Fruit fly (Drosophila melanogaster): ENCODE results near the gene Pect.
A peak's percentile ranks its signal among the peaks of the same experiment; 100 is the strongest.

Pect gene

DNA sequence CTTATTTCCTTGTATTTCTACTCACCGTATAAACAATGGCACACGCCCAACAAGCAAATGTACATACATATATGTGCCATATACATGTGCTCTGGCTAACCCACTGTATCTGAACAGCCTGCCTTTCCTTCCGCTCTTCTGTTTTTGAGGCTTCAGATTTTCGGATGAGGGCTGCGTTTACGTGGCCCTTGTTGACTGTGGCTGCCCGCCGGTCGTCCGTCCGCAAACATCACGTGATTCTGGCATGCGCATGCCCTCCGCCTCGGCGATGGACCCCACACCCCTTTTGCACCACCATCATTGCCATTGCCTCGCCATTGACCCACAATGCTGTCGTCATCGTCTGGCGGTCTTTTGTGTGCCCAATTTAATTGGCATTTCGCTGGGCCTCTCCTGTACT lies 1.7 kb downstream of the Pect start (continued):
- no peak for TF ChIP-seq Meics (GFP tag; optimal IDR thresholded peaks at IDR 0.05)
- no peak for TF ChIP-seq sqz (GFP tag; optimal IDR thresholded peaks at IDR 0.05)
- no peak for TF ChIP-seq amos (GFP tag; IDR thresholded peaks at IDR 0.05; ENCODE audit: partially characterized antibody)
- no peak for TF ChIP-seq ara (GFP tag; IDR thresholded peaks at IDR 0.05)
- no peak for TF ChIP-seq Fer3 (tag; optimal IDR thresholded peaks at IDR 0.05)
- TF ChIP-seq Stat92E (GFP tag; optimal IDR thresholded peaks at IDR 0.05), result no peak
- no peak for TF ChIP-seq gro (GFP tag; optimal IDR thresholded peaks at IDR 0.05)
- no peak for TF ChIP-seq C15 (GFP tag; IDR thresholded peaks at IDR 0.05)
- TF ChIP-seq Spps (tag; optimal IDR thresholded peaks at IDR 0.05), result no peak
- peak; percentile 62 for TF ChIP-seq CG9876 (GFP tag; optimal IDR thresholded peaks at IDR 0.05)
- no peak for TF ChIP-seq Blimp-1 (GFP tag; optimal IDR thresholded peaks at IDR 0.05)
- TF ChIP-seq Atf3 (GFP tag; optimal IDR thresholded peaks at IDR 0.05), result peak; percentile 44
- no peak for TF ChIP-seq Ssrp (tag; optimal IDR thresholded peaks at IDR 0.05)
- peak; percentile 46 for TF ChIP-seq twi (tag; optimal IDR thresholded peaks at IDR 0.05)
- no peak for TF ChIP-seq fru (optimal IDR thresholded peaks at IDR 0.05)
- no peak for TF ChIP-seq Oaz (GFP tag; IDR thresholded peaks at IDR 0.05)
- TF ChIP-seq Sox100B (GFP tag; optimal IDR thresholded peaks at IDR 0.05), result peak; percentile 9
- no peak for TF ChIP-seq CG3065 (GFP tag; optimal IDR thresholded peaks at IDR 0.05)
- TF ChIP-seq HLH3B (GFP tag; IDR thresholded peaks at IDR 0.05), result peak; percentile 30; the same call in 1 of the 2 replicates
- peak; percentile 29 for TF ChIP-seq CG1233 (GFP tag; optimal IDR thresholded peaks at IDR 0.05)
- peak; percentile 14 for TF ChIP-seq nerfin-1 (tag; optimal IDR thresholded peaks at IDR 0.05)
- TF ChIP-seq CG10959 (GFP tag; IDR thresholded peaks at IDR 0.05), result no peak
- TF ChIP-seq Fer1 (GFP tag; optimal IDR thresholded peaks at IDR 0.05), result peak; percentile 75
- TF ChIP-seq CG15011 (GFP tag; optimal IDR thresholded peaks at IDR 0.05), result no peak
- TF ChIP-seq Opbp (GFP tag; IDR thresholded peaks at IDR 0.05; ENCODE audit: partially characterized antibody), result no peak
- TF ChIP-seq row (GFP tag; IDR thresholded peaks at IDR 0.05), result no peak
- peak; percentile 23 for TF ChIP-seq dmrt99B (tag; optimal IDR thresholded peaks at IDR 0.05)
- peak; percentile 45; the same call in 1 of the 2 replicates for TF ChIP-seq Drgx (GFP tag; IDR thresholded peaks at IDR 0.05)
- TF ChIP-seq CG7987 (GFP tag; optimal IDR thresholded peaks at IDR 0.05), result peak; percentile 99
- TF ChIP-seq insv (GFP tag; optimal IDR thresholded peaks at IDR 0.05), result no peak
- peak; percentile 44 for TF ChIP-seq scrt (GFP tag; optimal IDR thresholded peaks at IDR 0.05)
- TF ChIP-seq org-1 (GFP tag; optimal IDR thresholded peaks at IDR 0.05), result peak; percentile 6
- TF ChIP-seq zen (tag; optimal IDR thresholded peaks at IDR 0.05), result no peak
- TF ChIP-seq CG31224 (GFP tag; IDR thresholded peaks at IDR 0.05), result no peak
- TF ChIP-seq mirr (GFP tag; optimal IDR thresholded peaks at IDR 0.05), result peak; percentile 71
- peak; percentile 24 for TF ChIP-seq CG8089 (GFP tag; optimal IDR thresholded peaks at IDR 0.05)
- TF ChIP-seq Awh (GFP tag; IDR thresholded peaks at IDR 0.05), result peak; percentile 49; the same call in 1 of the 2 replicates
- TF ChIP-seq Mad (GFP tag; optimal IDR thresholded peaks at IDR 0.05), result no peak
- TF ChIP-seq MBD-R2 (GFP tag; IDR thresholded peaks at IDR 0.05), result peak; percentile 33; the same call in 1 of the 2 replicates
- TF ChIP-seq ERR (GFP tag; optimal IDR thresholded peaks at IDR 0.05), result peak; percentile 23
- TF ChIP-seq hkb (optimal IDR thresholded peaks at IDR 0.05), result no peak
- peak; percentile 79 for TF ChIP-seq hkb (GFP tag; IDR thresholded peaks at IDR 0.05)
- no peak for TF ChIP-seq Hr51 (GFP tag; optimal IDR thresholded peaks at IDR 0.05)
- TF ChIP-seq Dip2 (GFP tag; IDR thresholded peaks at IDR 0.05), result no peak
- no peak for TF ChIP-seq knrl (GFP tag; IDR thresholded peaks at IDR 0.05; ENCODE audit: partially characterized antibody)
- TF ChIP-seq Antp (GFP tag; optimal IDR thresholded peaks at IDR 0.05), result peak; percentile 12
- no peak for TF ChIP-seq CG43689 (GFP tag; IDR thresholded peaks at IDR 0.05)
- no peak for TF ChIP-seq Oli (tag; optimal IDR thresholded peaks at IDR 0.05)
- no peak for TF ChIP-seq CG17568 (GFP tag; optimal IDR thresholded peaks at IDR 0.05)
- no peak for TF ChIP-seq Lpt (GFP tag; optimal IDR thresholded peaks at IDR 0.05)
- no peak for TF ChIP-seq tna (GFP tag; IDR thresholded peaks at IDR 0.05; ENCODE audit: partially characterized antibody)
- no peak for TF ChIP-seq CG31441 (GFP tag; IDR thresholded peaks at IDR 0.05)

Data from whole organism, embryonic.